Fruit fly (Drosophila melanogaster): ENCODE data around the gene Edem1.
A peak's percentile ranks its signal among the peaks of the same experiment; 100 is the strongest.

Edem1 gene

DNA sequence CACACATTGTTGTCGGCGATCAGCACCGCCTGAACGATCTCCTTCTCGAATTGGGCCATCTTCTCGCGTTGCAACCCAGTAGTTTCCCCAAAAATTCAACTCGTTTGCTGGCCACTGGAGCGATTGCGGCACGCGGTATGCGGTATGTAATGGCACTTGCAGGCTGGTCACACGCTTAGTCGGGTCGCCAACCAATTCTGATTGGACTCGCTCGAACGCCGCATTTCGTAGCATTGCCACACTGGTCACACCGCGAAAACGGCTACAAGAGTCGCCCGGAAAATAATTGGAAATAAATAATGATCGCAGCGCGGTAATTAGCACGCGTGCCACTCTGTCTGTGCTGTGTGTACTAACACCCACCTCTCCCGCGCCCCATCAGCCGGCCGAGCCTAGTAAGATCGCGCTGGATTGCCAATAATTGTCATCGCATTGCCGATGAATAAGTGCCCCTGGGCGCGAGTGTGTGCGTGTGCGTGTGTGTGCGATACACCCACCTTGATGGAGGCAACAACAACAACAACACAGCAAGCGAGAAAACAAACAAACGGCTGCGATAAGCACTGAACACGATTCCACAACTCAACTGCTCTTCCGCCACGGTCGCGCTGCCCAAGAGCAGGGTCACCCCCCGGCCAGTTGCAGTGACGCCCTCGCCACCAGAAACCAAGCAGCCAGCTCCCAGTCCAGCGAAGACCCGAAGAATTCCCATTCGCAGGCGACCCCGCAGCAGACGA lies 14.3 kb upstream of the Edem1 start, which contains the start of the genes eIF2Bepsilon and Ocrl (continued):
- TF ChIP-seq unpg (GFP tag; optimal IDR thresholded peaks at IDR 0.05) (no peak), CG7786 (GFP tag; optimal IDR thresholded peaks at IDR 0.05) (no peak), Dfd (GFP tag; optimal IDR thresholded peaks at IDR 0.05) (no peak), z (GFP tag; IDR thresholded peaks at IDR 0.05) (no peak), gfzf (GFP tag; optimal IDR thresholded peaks at IDR 0.05) (peak; percentile 99), CG2116 (GFP tag; optimal IDR thresholded peaks at IDR 0.05) (peak; percentile 66), CG8388 (GFP tag; optimal IDR thresholded peaks at IDR 0.05) (no peak), CG15514 (GFP tag; optimal IDR thresholded peaks at IDR 0.05) (peak; percentile 83), CG15601 (tag; optimal IDR thresholded peaks at IDR 0.05) (no peak), tll (GFP tag; optimal IDR thresholded peaks at IDR 0.05) (no peak), CG17186 (GFP tag; optimal IDR thresholded peaks at IDR 0.05) (peak; percentile 65), oc (tag; optimal IDR thresholded peaks at IDR 0.05) (no peak), CG31388 (GFP tag; optimal IDR thresholded peaks at IDR 0.05) (no peak), Nf-YB (GFP tag; optimal IDR thresholded peaks at IDR 0.05) (no peak), CG2120 (GFP tag; optimal IDR thresholded peaks at IDR 0.05) (peak; percentile 0), CG17612 (GFP tag; IDR thresholded peaks at IDR 0.05) (no peak), CG10979 (tag; optimal IDR thresholded peaks at IDR 0.05) (peak; percentile 1), Bdp1 (GFP tag; optimal IDR thresholded peaks at IDR 0.05) (peak; percentile 7), CHES-1-like (GFP tag; optimal IDR thresholded peaks at IDR 0.05) (peak; percentile 34), pita (GFP tag; optimal IDR thresholded peaks at IDR 0.05) (peak; percentile 73), NFAT (GFP tag; IDR thresholded peaks at IDR 0.05) (0 out of 2 replicates have a peak, but pooled peaks have one; percentile 4), Elba2 (GFP tag; optimal IDR thresholded peaks at IDR 0.05) (peak; percentile 93), jigr1 (GFP tag; IDR thresholded peaks at IDR 0.05) (no peak), CG13424 (tag; optimal IDR thresholded peaks at IDR 0.05) (no peak), ftz-f1 (GFP tag; optimal IDR thresholded peaks at IDR 0.05) (peak; percentile 81), CG1603 (tag; optimal IDR thresholded peaks at IDR 0.05) (no peak), fu2 (GFP tag; optimal IDR thresholded peaks at IDR 0.05) (no peak), CTCF (GFP tag; optimal IDR thresholded peaks at IDR 0.05) (peak; percentile 36), CG8478 (optimal IDR thresholded peaks at IDR 0.05) (no peak), fd96Cb (tag; optimal IDR thresholded peaks at IDR 0.05) (no peak), Mad (GFP tag; optimal IDR thresholded peaks at IDR 0.05) (peak; percentile 4), Rfx (GFP tag; IDR thresholded peaks at IDR 0.05) (0 out of 2 replicates have a peak, but pooled peaks have one; percentile 9), CG9932 (GFP tag; IDR thresholded peaks at IDR 0.05) (no peak), CG12299 (tag; optimal IDR thresholded peaks at IDR 0.05) (no peak), CG18476 (GFP tag; optimal IDR thresholded peaks at IDR 0.05) (no peak), CG7271 (tag; optimal IDR thresholded peaks at IDR 0.05) (no peak), CG14965 (GFP tag; optimal IDR thresholded peaks at IDR 0.05; ENCODE audit: borderline replicate concordance) (no peak), BEAF-32 (GFP tag; optimal IDR thresholded peaks at IDR 0.05) (peak; percentile 59), CG11560 (tag; IDR thresholded peaks at IDR 0.05) (no peak), fd3F (GFP tag; optimal IDR thresholded peaks at IDR 0.05) (no peak), kah (GFP tag; optimal IDR thresholded peaks at IDR 0.05) (peak; percentile 38), CG9876 (GFP tag; optimal IDR thresholded peaks at IDR 0.05) (peak; percentile 31), CG7745 (tag; optimal IDR thresholded peaks at IDR 0.05) (no peak), CG2712 (tag; optimal IDR thresholded peaks at IDR 0.05) (peak; percentile 29), Chrac-16 (GFP tag; optimal IDR thresholded peaks at IDR 0.05) (no peak), CG16779 (GFP tag; IDR thresholded peaks at IDR 0.05) (no peak), Awh (GFP tag; IDR thresholded peaks at IDR 0.05) (no peak), Med (GFP tag) (peak; percentile 62), CG16813 (GFP tag; IDR thresholded peaks at IDR 0.05; ENCODE audit: partially characterized antibody) (no peak), pzg (GFP tag; optimal IDR thresholded peaks at IDR 0.05) (peak; percentile 98)
